Fruit fly (Drosophila melanogaster): ENCODE measurements around the gene CG42374.

The CG42374 gene

DNA sequence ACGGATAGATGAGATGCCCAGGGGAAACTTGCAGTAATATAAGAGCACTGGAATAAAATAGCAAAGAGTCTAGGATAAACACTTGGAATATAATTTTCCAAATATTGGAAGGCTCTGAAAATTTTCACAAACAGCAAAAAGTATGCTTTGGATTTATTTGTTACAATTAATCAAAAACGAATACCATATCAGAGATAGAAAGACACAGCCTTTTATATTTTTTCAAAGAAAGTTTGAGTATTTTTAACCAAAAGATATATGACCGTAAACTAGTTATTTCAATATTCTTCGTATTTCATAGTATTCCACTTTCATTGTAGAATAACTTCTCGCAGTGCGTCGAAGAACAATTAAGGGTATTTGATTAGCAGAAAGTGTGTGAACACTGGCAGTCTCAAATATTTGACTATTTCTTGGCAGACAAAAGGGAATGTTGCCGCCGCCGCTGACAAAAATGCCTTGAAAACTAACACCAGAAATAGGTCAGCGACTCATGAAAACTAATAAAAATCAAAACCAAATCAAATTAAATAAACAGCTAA lies 34.6 kb upstream of the CG42374 start (continued):
- TF ChIP-seq BtbVII (GFP tag; optimal IDR thresholded peaks at IDR 0.05) (no peak), zf30C (GFP tag; optimal IDR thresholded peaks at IDR 0.05) (no peak), CG2678 (tag; optimal IDR thresholded peaks at IDR 0.05) (peak; percentile 22), row (GFP tag; IDR thresholded peaks at IDR 0.05) (0 out of 3 replicates have a peak, but pooled peaks have one; percentile 24), peb (GFP tag; IDR thresholded peaks at IDR 0.05) (no peak), Fer3 (tag; optimal IDR thresholded peaks at IDR 0.05) (no peak), Dip2 (GFP tag; IDR thresholded peaks at IDR 0.05) (no peak), CG8388 (GFP tag; optimal IDR thresholded peaks at IDR 0.05) (peak; percentile 23), slbo (GFP tag; IDR thresholded peaks at IDR 0.05) (no peak), hbn (GFP tag; IDR thresholded peaks at IDR 0.05; ENCODE audit: partially characterized antibody) (no peak), CG12942 (GFP tag; optimal IDR thresholded peaks at IDR 0.05) (no peak), dmrt99B (tag; optimal IDR thresholded peaks at IDR 0.05) (peak; percentile 30), trem (tag; optimal IDR thresholded peaks at IDR 0.05) (peak; percentile 5), CG2712 (tag; optimal IDR thresholded peaks at IDR 0.05) (peak; percentile 40), CG15601 (tag; optimal IDR thresholded peaks at IDR 0.05) (peak; percentile 9), CG11504 (tag; optimal IDR thresholded peaks at IDR 0.05) (peak; percentile 18), CG10267 (tag; optimal IDR thresholded peaks at IDR 0.05) (no peak), CoRest (tag; optimal IDR thresholded peaks at IDR 0.05) (peak; percentile 5), CG7839 (tag; optimal IDR thresholded peaks at IDR 0.05) (peak; percentile 9), CG1233 (GFP tag; optimal IDR thresholded peaks at IDR 0.05) (no peak), tgo (GFP tag; IDR thresholded peaks at IDR 0.05) (no peak), CG6854 (GFP tag; optimal IDR thresholded peaks at IDR 0.05) (no peak), CG14710 (tag; optimal IDR thresholded peaks at IDR 0.05) (peak; percentile 94), Dip3 (GFP tag; optimal IDR thresholded peaks at IDR 0.05) (no peak), CG12104 (GFP tag; optimal IDR thresholded peaks at IDR 0.05) (no peak), gem (tag; optimal IDR thresholded peaks at IDR 0.05) (peak; percentile 51), CG31441 (GFP tag; IDR thresholded peaks at IDR 0.05) (0 out of 2 replicates have a peak, but pooled peaks have one; percentile 31), ara (GFP tag; IDR thresholded peaks at IDR 0.05) (no peak), CG17361 (GFP tag; IDR thresholded peaks at IDR 0.05) (peak; percentile 53; the same call in 2 of the 3 replicates), CG12659 (GFP tag; optimal IDR thresholded peaks at IDR 0.05) (no peak), cas (GFP tag; IDR thresholded peaks at IDR 0.05) (no peak), ase (GFP tag; IDR thresholded peaks at IDR 0.05) (no peak), CG5953 (GFP tag; IDR thresholded peaks at IDR 0.05) (no peak), stc (GFP tag; IDR thresholded peaks at IDR 0.05) (no peak), CG33557 (GFP tag; optimal IDR thresholded peaks at IDR 0.05) (no peak), CG1024 (GFP tag; IDR thresholded peaks at IDR 0.05) (no peak), Rfx (GFP tag; IDR thresholded peaks at IDR 0.05) (no peak), vfl (GFP tag; optimal IDR thresholded peaks at IDR 0.05) (no peak), sisA (GFP tag; IDR thresholded peaks at IDR 0.05) (no peak), Blimp-1 (GFP tag; optimal IDR thresholded peaks at IDR 0.05) (peak; percentile 21), CG9437 (GFP tag; optimal IDR thresholded peaks at IDR 0.05) (no peak), phol (tag; optimal IDR thresholded peaks at IDR 0.05) (peak; percentile 5), HmgZ (tag; optimal IDR thresholded peaks at IDR 0.05) (no peak), jing (GFP tag; optimal IDR thresholded peaks at IDR 0.05) (no peak), CG18262 (tag; optimal IDR thresholded peaks at IDR 0.05) (peak; percentile 48), Atf3 (GFP tag; optimal IDR thresholded peaks at IDR 0.05) (no peak), gcm (GFP tag; optimal IDR thresholded peaks at IDR 0.05) (peak; percentile 8), CG10979 (tag; optimal IDR thresholded peaks at IDR 0.05) (peak; percentile 26), knrl (GFP tag; IDR thresholded peaks at IDR 0.05; ENCODE audit: partially characterized antibody) (no peak), exex (tag; optimal IDR thresholded peaks at IDR 0.05) (no peak)
